Fruit fly (Drosophila melanogaster): ENCODE measurements around the gene CG17202.

DNA sequence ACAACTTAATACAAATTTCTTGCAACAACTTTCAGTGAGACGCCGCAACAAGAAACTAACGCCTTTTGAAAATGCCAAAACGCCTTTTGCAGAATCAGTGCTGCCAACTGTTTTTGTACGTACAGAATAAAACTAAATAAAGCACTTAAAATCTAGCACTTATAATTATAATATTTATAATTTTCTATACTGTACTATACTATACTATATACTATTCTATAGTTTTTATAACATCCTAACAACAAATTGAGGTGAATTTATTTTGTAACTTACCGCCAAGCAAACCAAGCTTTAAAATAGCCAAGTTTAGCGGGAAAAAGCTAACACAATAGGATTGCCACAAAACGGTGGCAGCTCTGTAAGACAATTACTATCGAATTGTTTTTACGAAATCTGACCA lies 11.2 kb downstream of the CG17202 start, which contains the start of the genes Aos1 and Srlp:
- TF ChIP-seq h (optimal IDR thresholded peaks at IDR 0.05), result no peak
- no peak for TF ChIP-seq ttk (optimal IDR thresholded peaks at IDR 0.05)
- TF ChIP-seq Sin3A (optimal IDR thresholded peaks at IDR 0.05), result no peak
